Worm (Caenorhabditis elegans): ENCODE measurements around the gene fbxb-31.

DNA sequence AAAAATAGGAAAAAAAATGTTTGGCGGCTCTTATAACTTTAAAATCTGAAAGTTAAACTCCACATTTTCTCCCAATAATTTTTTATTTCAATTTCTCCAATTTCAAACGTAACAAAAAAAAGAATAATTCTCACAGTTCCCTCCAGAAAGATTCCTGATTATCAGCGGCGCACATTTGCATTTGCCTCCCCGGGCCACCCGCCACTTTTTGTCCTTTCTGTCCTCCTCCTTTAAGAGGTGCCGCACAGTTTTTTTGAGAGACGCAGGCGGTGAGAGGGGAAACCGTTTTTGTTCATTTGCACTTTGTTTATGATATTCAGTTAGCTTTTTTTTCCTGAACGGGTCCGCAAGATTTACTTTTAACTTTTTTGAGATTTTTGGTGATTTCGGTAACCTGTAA, 18.3 kb downstream of the fbxb-31 start:
- no peak for TF ChIP-seq him-1 (tag; optimal IDR thresholded peaks at IDR 0.05)
- TF ChIP-seq dao-5 (tag; optimal IDR thresholded peaks at IDR 0.05), result no peak

Measured in whole organism, L4/young adult.